Worm (Caenorhabditis elegans) whole organism, L1 larva: ENCODE results near the gene prdx-3.
A peak's percentile ranks its signal among the peaks of the same experiment; 100 is the strongest.

Experiments used
- C04F5.9 ChIP-seq: sonication (generic microtip); optimal IDR thresholded peaks from 2 replicates; lab custom pipeline; 2016; ENCODE audit warnings: missing genetic modification characterization, missing compliant biosample characterization
- F16B12.6 ChIP-seq: fragments of 150-350 bp; optimal IDR thresholded peaks from 2 replicates; lab custom pipeline; 2014; ENCODE audit warnings: missing biosample characterization, missing genetic modification characterization
- aha-1 ChIP-seq: fragments of 150-350 bp; optimal IDR thresholded peaks from 2 replicates; lab custom pipeline; 2014; ENCODE audit warnings: missing biosample characterization, missing genetic modification characterization
- aly-2 ChIP-seq: fragments of 150-350 bp; optimal IDR thresholded peaks from 2 replicates; lab custom pipeline; 2014; ENCODE audit warnings: missing biosample characterization, missing genetic modification characterization
- blmp-1 ChIP-seq: fragments of 150-350 bp; optimal IDR thresholded peaks from 2 replicates; lab custom pipeline; 2014; ENCODE audit warnings: missing biosample characterization, missing genetic modification characterization
- ceh-8 ChIP-seq: fragments of 200-800 bp; sonication (Bioruptor generic); optimal IDR thresholded peaks from 2 replicates; lab custom pipeline; 2018; ENCODE audit warnings: mild to moderate bottlenecking, missing genetic modification characterization, moderate library complexity, missing compliant biosample characterization
- ces-1 ChIP-seq: fragments of 150-350 bp; optimal IDR thresholded peaks from 2 replicates; lab custom pipeline; 2014; ENCODE audit warnings: missing biosample characterization, missing genetic modification reagents, missing genetic modification characterization
- dpl-1 ChIP-seq, 3 experiments: fragments of 150-350 bp in 2 of 3; sonication (generic microtip) in 1 of 3; optimal IDR thresholded peaks; 2 replicates each; lab custom pipeline; 2014 to 2017; ENCODE audit warnings: missing biosample characterization in 3 of 3, missing genetic modification characterization in 3 of 3, missing genetic modification reagents in 3 of 3
- dsc-1 ChIP-seq: sonication (generic microtip); optimal IDR thresholded peaks from 2 replicates; lab custom pipeline; 2016; ENCODE audit warnings: mild to moderate bottlenecking, missing genetic modification characterization, missing compliant biosample characterization
- efl-1 ChIP-seq, 4 experiments: fragments of 150-350 bp; optimal IDR thresholded peaks in 3 of 4; peaks in 1 of 4; 1 replicate in 1 of 4; 2 replicates in 3 of 4; lab custom pipeline; 2014; ENCODE audit warnings: missing biosample characterization in 2 of 4, missing genetic modification characterization in 2 of 4, missing genetic modification reagents in 2 of 4
- efl-3 ChIP-seq: fragments of 200-800 bp; sonication (Bioruptor generic); optimal IDR thresholded peaks from 2 replicates; lab custom pipeline; 2018; ENCODE audit warnings: mild to moderate bottlenecking, missing genetic modification characterization, missing compliant biosample characterization
- elt-2 ChIP-seq: sonication (generic microtip); optimal IDR thresholded peaks from 2 replicates; lab custom pipeline; 2016; ENCODE audit warnings: missing genetic modification characterization, mild to moderate bottlenecking, inconsistent platforms, missing compliant biosample characterization, missing genetic modification reagents
- ets-5 ChIP-seq: fragments of 200-800 bp; sonication (Bioruptor generic); IDR thresholded peaks from 2 replicates; pipeline ENCODE4 v1.3.6; 2022; ENCODE audit warnings: missing genetic modification characterization, missing compliant biosample characterization
- fkh-4 ChIP-seq: sonication (generic microtip); optimal IDR thresholded peaks from 2 replicates; lab custom pipeline; 2016; ENCODE audit warnings: missing compliant biosample characterization, missing genetic modification characterization, borderline replicate concordance
- fos-1 ChIP-seq: fragments of 150-350 bp; optimal IDR thresholded peaks from 2 replicates; lab custom pipeline; 2014; ENCODE audit warnings: missing biosample characterization, missing genetic modification characterization
- grh-1 ChIP-seq: fragments of 200-800 bp; sonication (Bioruptor generic); IDR thresholded peaks from 2 replicates; pipeline ENCODE4 v1.3.6; 2022; ENCODE audit warnings: missing genetic modification reagents, missing genetic modification characterization, missing compliant biosample characterization
- hlh-17 ChIP-seq: fragments of 200-800 bp; sonication (Bioruptor generic); optimal IDR thresholded peaks from 2 replicates; lab custom pipeline; 2018; ENCODE audit warnings: missing genetic modification characterization, mild to moderate bottlenecking, missing compliant biosample characterization, moderate library complexity, borderline replicate concordance
- hlh-4 ChIP-seq: sonication (generic microtip); optimal IDR thresholded peaks from 2 replicates; lab custom pipeline; 2016; ENCODE audit warnings: mild to moderate bottlenecking, missing genetic modification characterization, missing compliant biosample characterization
- irx-1 ChIP-seq: sonication (generic microtip); optimal IDR thresholded peaks from 2 replicates; lab custom pipeline; 2016; ENCODE audit warnings: missing genetic modification characterization, missing compliant biosample characterization
- isw-1 ChIP-seq: fragments of 200-800 bp; sonication (Bioruptor generic); IDR thresholded peaks from 2 replicates; pipeline ENCODE4 v1.3.6; 2022; ENCODE audit warnings: missing genetic modification characterization, missing compliant biosample characterization
- lin-14 ChIP-seq: fragments of 200-800 bp; sonication (Bioruptor generic); optimal IDR thresholded peaks from 2 replicates; lab custom pipeline; 2018; ENCODE audit warnings: mild to moderate bottlenecking, missing genetic modification characterization, moderate library complexity, missing compliant biosample characterization
- lir-3 ChIP-seq: sonication (generic microtip); optimal IDR thresholded peaks from 2 replicates; lab custom pipeline; 2016; ENCODE audit warnings: mild to moderate bottlenecking, missing genetic modification characterization, moderate library complexity, missing compliant biosample characterization; ENCODE audit not compliant: poor library complexity
- lsy-2 ChIP-seq, 2 experiments: fragments of 150-350 bp; optimal IDR thresholded peaks; 2 replicates each; lab custom pipeline; 2014; ENCODE audit warnings: missing biosample characterization in 2 of 2, missing genetic modification characterization in 2 of 2
- mef-2 ChIP-seq: fragments of 150-350 bp; optimal IDR thresholded peaks from 2 replicates; lab custom pipeline; 2014; ENCODE audit warnings: missing biosample characterization, missing genetic modification characterization
- mep-1 ChIP-seq: fragments of 150-350 bp; optimal IDR thresholded peaks from 2 replicates; lab custom pipeline; 2014; ENCODE audit warnings: missing biosample characterization, missing genetic modification characterization
- nhr-19 ChIP-seq: fragments of 200-800 bp; sonication (Bioruptor generic); conservative IDR thresholded peaks from 2 replicates; pipeline ENCODE4 v1.3.6; 2022; ENCODE audit warnings: missing genetic modification characterization, missing compliant biosample characterization
- nhr-20 ChIP-seq: sonication (generic microtip); optimal IDR thresholded peaks from 2 replicates; lab custom pipeline; 2016; ENCODE audit warnings: mild to moderate bottlenecking, missing genetic modification characterization, missing compliant biosample characterization
- nhr-237 ChIP-seq: fragments of 150-350 bp; optimal IDR thresholded peaks from 2 replicates; lab custom pipeline; 2014; ENCODE audit warnings: missing biosample characterization, missing genetic modification characterization
- nhr-47 ChIP-seq: sonication (generic microtip); optimal IDR thresholded peaks from 2 replicates; lab custom pipeline; 2016; ENCODE audit warnings: mild to moderate bottlenecking, missing genetic modification characterization, moderate library complexity, missing compliant biosample characterization
- nhr-71 ChIP-seq: sonication (generic microtip); optimal IDR thresholded peaks from 2 replicates; lab custom pipeline; 2016; ENCODE audit warnings: mild to moderate bottlenecking, missing genetic modification characterization, moderate library complexity, missing compliant biosample characterization
- nhr-84 ChIP-seq: sonication (generic microtip); optimal IDR thresholded peaks from 2 replicates; lab custom pipeline; 2017; ENCODE audit warnings: missing biosample characterization, missing genetic modification characterization
- nhr-90 ChIP-seq: sonication (generic microtip); optimal IDR thresholded peaks from 2 replicates; lab custom pipeline; 2016; ENCODE audit warnings: mild to moderate bottlenecking, missing genetic modification characterization, missing compliant biosample characterization; ENCODE audit not compliant: poor library complexity
- pag-3 ChIP-seq: sonication (generic microtip); optimal IDR thresholded peaks from 2 replicates; lab custom pipeline; 2017; ENCODE audit warnings: missing genetic modification characterization, mild to moderate bottlenecking, missing compliant biosample characterization, antibody characterized with exemption, borderline replicate concordance; ENCODE audit not compliant: insufficient read depth
- pax-3 ChIP-seq: fragments of 200-800 bp; sonication (Bioruptor generic); optimal IDR thresholded peaks from 2 replicates; lab custom pipeline; 2018; ENCODE audit warnings: mild to moderate bottlenecking, missing genetic modification characterization, moderate library complexity, missing compliant biosample characterization
- rnt-1 ChIP-seq: sonication (generic microtip); optimal IDR thresholded peaks from 2 replicates; lab custom pipeline; 2016; ENCODE audit warnings: mild to moderate bottlenecking, missing genetic modification characterization, moderate library complexity, missing compliant biosample characterization
- skn-1 ChIP-seq: fragments of 150-350 bp; optimal IDR thresholded peaks from 2 replicates; lab custom pipeline; 2014; ENCODE audit warnings: missing biosample characterization, missing genetic modification characterization
- swsn-7 ChIP-seq: sonication (generic microtip); optimal IDR thresholded peaks from 2 replicates; lab custom pipeline; 2016; ENCODE audit warnings: missing genetic modification characterization, missing compliant biosample characterization
- tbx-2 ChIP-seq: sonication (generic microtip); optimal IDR thresholded peaks from 2 replicates; lab custom pipeline; 2016; ENCODE audit warnings: missing genetic modification characterization, missing compliant biosample characterization
- tlp-1 ChIP-seq: fragments of 150-350 bp; optimal IDR thresholded peaks from 2 replicates; lab custom pipeline; 2014; ENCODE audit warnings: missing biosample characterization, missing genetic modification characterization
- unc-86 ChIP-seq: sonication (generic microtip); optimal IDR thresholded peaks from 2 replicates; lab custom pipeline; 2016; ENCODE audit warnings: missing genetic modification characterization, missing compliant biosample characterization
- vab-15 ChIP-seq: sonication (generic microtip); optimal IDR thresholded peaks from 2 replicates; lab custom pipeline; 2017; ENCODE audit warnings: missing genotype, mild to moderate bottlenecking, missing genetic modification characterization, missing compliant biosample characterization
- xbp-1 ChIP-seq: sonication (generic microtip); optimal IDR thresholded peaks from 2 replicates; lab custom pipeline; 2016; ENCODE audit warnings: missing genetic modification characterization, missing compliant biosample characterization
- zag-1 ChIP-seq: fragments of 150-350 bp; optimal IDR thresholded peaks from 2 replicates; lab custom pipeline; 2014; ENCODE audit warnings: missing biosample characterization, missing genetic modification characterization
- zip-4 ChIP-seq: fragments of 200-800 bp; sonication (Bioruptor generic); optimal IDR thresholded peaks from 2 replicates; lab custom pipeline; 2018; ENCODE audit warnings: mild to moderate bottlenecking, missing genetic modification characterization, moderate library complexity, missing compliant biosample characterization
- ztf-4 ChIP-seq: fragments of 150-350 bp; optimal IDR thresholded peaks from 2 replicates; lab custom pipeline; 2014; ENCODE audit warnings: missing biosample characterization, missing genetic modification characterization

Gene prdx-3

DNA sequence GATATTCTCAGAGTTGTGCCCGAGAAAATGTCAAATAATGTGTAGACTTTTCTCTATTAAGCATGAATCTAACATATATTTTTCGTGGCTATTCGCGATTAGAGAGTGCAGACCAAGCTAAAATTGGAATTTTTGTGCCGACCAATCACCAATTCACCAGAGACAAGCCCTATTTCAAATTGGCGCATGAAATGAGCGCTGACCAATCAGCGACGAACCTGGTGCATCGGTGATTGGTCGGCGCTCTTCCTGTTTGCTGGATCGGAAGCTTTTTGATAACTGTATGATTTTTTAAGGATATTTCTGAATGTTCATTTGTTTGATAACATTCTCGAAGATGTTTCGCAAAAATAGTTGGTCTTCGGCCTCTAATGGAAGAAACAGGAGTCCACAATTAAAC, 46.1 kb downstream of the prdx-3 start:
- TF ChIP-seq vab-15 (tag; lab: Kevin White, UChicago): no peak
- no peak for TF ChIP-seq grh-1 (GFP tag; lab: Robert Waterston, UW)

- TF ChIP-seq lin-14 (peak; percentile 10), rnt-1 (tag; lab: Kevin White, UChicago) (peak; percentile 27), vab-15 (tag; lab: Kevin White, UChicago) (no peak)
Measured at ce11 chrIII:4453768-4454167, 46.5 kb downstream of the prdx-3 start.

ce11 chrIII:4454919-4455318, 47.7 kb downstream of the prdx-3 start:
- TF ChIP-seq C04F5.9 (tag; lab: Kevin White, UChicago) (no peak), pag-3 (tag; lab: Kevin White, UChicago) (no peak), aha-1 (tag; lab: Kevin White, UChicago) (no peak), ztf-4 (no peak)

ce11 chrIII:4456579-4456978, 49.3 kb downstream of the prdx-3 start:
- TF ChIP-seq nhr-71 (peak; percentile 64), nhr-19 (GFP tag; lab: Robert Waterston, UW) (peak; percentile 23; the same call in 1 of the 2 replicates), lir-3 (tag; lab: Kevin White, UChicago) (no peak), grh-1 (GFP tag; lab: Robert Waterston, UW) (peak; percentile 81), hlh-4 (tag; lab: Kevin White, UChicago) (no peak), nhr-20 (peak; percentile 6), dpl-1 (GFP tag; optimal IDR thresholded peaks at IDR 0.05; lab: Kevin White, UChicago) (no peak), F16B12.6 (no peak), dsc-1 (tag; lab: Kevin White, UChicago) (no peak), ceh-8 (GFP tag; lab: Kevin White, UChicago) (no peak), zip-4 (no peak), zag-1 (tag; lab: Kevin White, UChicago) (no peak), swsn-7 (tag; lab: Kevin White, UChicago) (peak; percentile 57), irx-1 (tag; lab: Kevin White, UChicago) (no peak), aha-1 (tag; lab: Kevin White, UChicago) (no peak), C04F5.9 (tag; lab: Kevin White, UChicago) (no peak), efl-1 (optimal IDR thresholded peaks at IDR 0.05; lab: Kevin White, UChicago) (peak; percentile 24 to 41), efl-1 (GFP tag; optimal IDR thresholded peaks at IDR 0.05 in 1 of 2; lab: Kevin White, UChicago) (no peak), tbx-2 (tag; lab: Kevin White, UChicago) (peak; percentile 1), efl-3 (GFP tag; lab: Kevin White, UChicago) (no peak), nhr-84 (tag; lab: Kevin White, UChicago) (no peak), unc-86 (tag; lab: Kevin White, UChicago) (peak; percentile 23), isw-1 (GFP tag; lab: Robert Waterston, UW) (no peak), skn-1 (no peak), tlp-1 (tag; lab: Kevin White, UChicago) (no peak), ces-1 (no peak), lin-14 (peak; percentile 72), fkh-4 (tag; lab: Kevin White, UChicago) (no peak), fos-1 (tag; lab: Kevin White, UChicago) (no peak), nhr-47 (tag; lab: Kevin White, UChicago) (peak; percentile 36), lsy-2 (tag; optimal IDR thresholded peaks at IDR 0.05; lab: Kevin White, UChicago) (peak; percentile 63 to 85), mef-2 (no peak), aly-2 (tag; lab: Kevin White, UChicago) (no peak), elt-2 (tag; lab: Kevin White, UChicago) (no peak), ets-5 (GFP tag; lab: Robert Waterston, UW) (no peak), hlh-17 (GFP tag; lab: Kevin White, UChicago) (no peak), nhr-237 (no peak), xbp-1 (tag; lab: Kevin White, UChicago) (peak; percentile 40), blmp-1 (peak; percentile 2), pax-3 (peak; percentile 2), nhr-90 (tag; lab: Kevin White, UChicago) (no peak), mep-1 (tag; lab: Kevin White, UChicago) (peak; percentile 53), vab-15 (tag; lab: Kevin White, UChicago) (no peak)
